Worm (Caenorhabditis elegans) whole organism, L4/young adult: ENCODE results near the gene phf-10.

ENCODE experiments used
- dao-5 ChIP-seq: sonication (generic microtip); optimal IDR thresholded peaks from 2 replicates; lab custom pipeline; 2016; ENCODE audit warnings: missing genotype, missing genetic modification characterization, moderate library complexity, missing compliant biosample characterization
- him-1 ChIP-seq: sonication (generic microtip); optimal IDR thresholded peaks from 2 replicates; lab custom pipeline; 2016; ENCODE audit warnings: missing genotype, missing genetic modification reagents, missing genetic modification characterization, missing compliant biosample characterization

DNA sequence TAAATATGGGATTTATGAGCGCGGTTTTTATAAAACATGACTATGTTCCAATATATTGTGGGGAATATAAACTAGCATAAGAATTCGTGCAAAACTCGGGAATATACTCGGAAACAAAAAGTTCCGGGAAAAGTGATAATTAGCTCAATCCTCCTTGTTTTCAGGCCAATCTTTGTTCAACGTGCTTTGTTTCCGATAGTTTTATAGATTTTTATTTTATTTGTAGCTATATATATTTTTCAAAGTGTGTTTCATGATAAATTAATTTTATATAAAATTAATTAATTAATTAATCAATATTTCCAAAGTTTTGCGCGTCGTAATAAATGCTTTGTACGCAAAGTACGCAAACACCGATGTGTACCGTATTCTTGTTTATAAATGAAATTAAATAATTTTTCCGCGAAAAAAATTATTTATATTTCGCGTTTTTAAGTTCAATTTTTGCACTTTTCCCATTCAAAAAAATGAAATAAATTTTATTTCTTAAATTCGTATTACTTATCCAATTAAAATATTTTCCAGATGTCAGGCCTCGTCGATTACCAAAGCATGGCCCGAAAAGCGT, 13.9 kb downstream of the phf-10 start, which contains the start of gene F33E11.2:
- TF ChIP-seq him-1 (tag; lab: Kevin White, UChicago): no peak
- no peak for TF ChIP-seq dao-5 (tag; lab: Kevin White, UChicago)
